Worm (Caenorhabditis elegans) whole organism, L2 larva: ENCODE results near the gene R05H5.4.

Source experiments
- ama-1 ChIP-seq: fragments of 150-350 bp; optimal IDR thresholded peaks from 2 replicates; lab custom pipeline; 2018; ENCODE audit warnings: inconsistent platforms
- ceh-16 ChIP-seq: fragments of 150-350 bp; optimal IDR thresholded peaks from 2 replicates; lab custom pipeline; 2014; ENCODE audit warnings: missing biosample characterization, missing genetic modification characterization
- lin-13 ChIP-seq: fragments of 150-350 bp; optimal IDR thresholded peaks from 2 replicates; lab custom pipeline; 2014; ENCODE audit warnings: missing biosample characterization, missing genetic modification reagents, missing genetic modification characterization
- nhr-11 ChIP-seq: fragments of 150-350 bp; optimal IDR thresholded peaks from 2 replicates; lab custom pipeline; 2014; ENCODE audit warnings: missing biosample characterization, missing genetic modification characterization
- nhr-12 ChIP-seq: fragments of 150-350 bp; optimal IDR thresholded peaks from 2 replicates; lab custom pipeline; 2014; ENCODE audit warnings: missing biosample characterization, missing genetic modification characterization
- nhr-237 ChIP-seq: fragments of 150-350 bp; optimal IDR thresholded peaks from 2 replicates; lab custom pipeline; 2014; ENCODE audit warnings: missing biosample characterization, missing genetic modification characterization
- nhr-77 ChIP-seq: fragments of 150-350 bp; optimal IDR thresholded peaks from 2 replicates; lab custom pipeline; 2014; ENCODE audit warnings: missing biosample characterization, missing genetic modification characterization
- snpc-4 ChIP-seq: fragments of 150-350 bp; optimal IDR thresholded peaks from 2 replicates; lab custom pipeline; 2014; ENCODE audit warnings: missing biosample characterization, missing genetic modification characterization
- unc-39 ChIP-seq: fragments of 150-350 bp; optimal IDR thresholded peaks from 2 replicates; lab custom pipeline; 2014; ENCODE audit warnings: missing biosample characterization, missing genetic modification characterization

ce11 chrII:10187808-10188207, 12.0 kb downstream of the R05H5.4 start, which contains the start of gene srd-2:
- no peak for TF ChIP-seq nhr-77 (tag; lab: Kevin White, UChicago)
- TF ChIP-seq ceh-16 (tag; lab: Kevin White, UChicago): no peak
- TF ChIP-seq nhr-237 (tag; lab: Kevin White, UChicago): no peak
- TF ChIP-seq snpc-4 (tag; lab: Kevin White, UChicago): no peak
- no peak for TF ChIP-seq unc-39
- TF ChIP-seq lin-13 (GFP tag; lab: Kevin White, UChicago): no peak
- no peak for TF ChIP-seq ama-1 (lab: Kevin White, UChicago)
- TF ChIP-seq nhr-11: no peak
- TF ChIP-seq nhr-12 (tag; lab: Kevin White, UChicago): no peak
